Worm (Caenorhabditis elegans): ENCODE results near the gene Y57G11C.1131.
A peak's percentile ranks its signal among the peaks of the same experiment; 100 is the strongest.

The Y57G11C.1131 gene

DNA sequence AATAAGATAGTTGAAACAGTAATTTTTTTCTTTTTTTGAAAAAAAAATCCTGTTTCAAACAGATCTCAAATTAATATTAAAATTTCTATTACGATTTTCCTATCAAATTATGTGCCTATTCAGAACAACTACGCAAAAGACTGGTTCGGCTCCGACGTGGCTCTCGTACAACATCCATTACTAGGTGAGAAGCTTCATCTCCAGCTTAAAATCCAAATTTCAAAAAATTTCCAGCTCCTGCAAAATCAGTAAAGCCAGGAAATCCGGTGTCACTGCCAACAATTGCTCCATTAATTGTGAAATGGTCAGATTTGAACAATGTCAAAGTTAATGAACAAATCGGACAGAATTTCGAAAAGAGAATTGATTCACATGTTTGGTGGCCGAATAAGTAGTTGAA is 21.0 kb downstream of the Y57G11C.1131 start:
- TF ChIP-seq unc-39 (tag; optimal IDR thresholded peaks at IDR 0.05) = no peak
- TF ChIP-seq nhr-28 (tag; optimal IDR thresholded peaks at IDR 0.05) = no peak
- TF ChIP-seq ceh-82 (tag; optimal IDR thresholded peaks at IDR 0.05) = no peak
- no peak for TF ChIP-seq fkh-2 (tag; optimal IDR thresholded peaks at IDR 0.05)

DNA sequence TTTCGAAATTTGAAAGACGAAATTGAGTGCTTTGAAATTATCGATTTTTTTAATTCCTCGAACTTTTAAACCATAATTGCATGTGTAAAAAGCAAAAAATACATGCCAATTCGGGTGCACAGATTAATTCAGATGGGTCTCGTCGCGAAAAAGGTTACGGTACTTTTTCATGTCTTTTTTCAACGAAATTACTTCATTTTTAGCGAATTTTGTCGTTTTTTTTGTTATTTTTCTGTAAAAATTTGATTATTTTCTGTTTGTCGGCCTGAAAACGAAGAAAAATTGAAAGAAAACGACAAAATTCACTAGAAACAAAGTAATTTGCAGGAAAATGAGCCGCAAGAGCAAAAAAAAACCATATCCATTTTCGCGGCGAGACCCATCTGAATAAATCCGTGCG is 22.1 kb downstream of the Y57G11C.1131 start:
- TF ChIP-seq ceh-28 (tag; optimal IDR thresholded peaks at IDR 0.05) = peak; percentile 29
- no peak for TF ChIP-seq nfya-1 (tag; optimal IDR thresholded peaks at IDR 0.05; ENCODE audit: insufficient read depth)

DNA sequence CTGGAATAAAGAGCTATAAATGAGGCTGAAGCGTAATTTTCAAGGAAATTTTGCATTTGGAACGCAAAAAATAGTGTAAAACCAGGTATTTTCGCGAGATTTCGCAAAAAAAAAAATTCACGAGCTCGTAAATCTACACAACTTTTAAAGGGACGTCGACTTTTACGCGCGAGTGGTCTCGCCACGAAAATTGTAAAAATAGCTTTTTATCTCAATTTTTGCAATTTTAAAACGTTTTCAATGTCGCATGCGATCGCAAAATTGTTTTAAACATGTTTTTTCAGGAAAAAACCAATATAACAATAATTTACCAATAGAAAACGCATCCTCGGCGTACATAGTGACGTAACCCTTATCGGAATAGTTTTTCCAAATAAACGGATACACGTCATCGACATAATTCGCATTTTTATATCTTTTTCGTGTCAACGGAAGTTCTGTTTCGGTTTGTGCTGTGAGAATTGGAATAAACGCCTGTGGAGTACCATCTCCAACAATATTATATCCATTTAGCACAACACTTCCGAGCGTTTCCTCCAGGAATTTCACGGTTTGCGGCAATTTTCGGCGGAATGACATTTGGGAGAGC is 24.0 kb downstream of the Y57G11C.1131 start:
- TF ChIP-seq tbx-2 (tag; optimal IDR thresholded peaks at IDR 0.05) (no peak), nhr-23 (tag; optimal IDR thresholded peaks at IDR 0.05) (no peak), fkh-10 (GFP tag; optimal IDR thresholded peaks at IDR 0.05) (no peak), nhr-11 (tag; optimal IDR thresholded peaks at IDR 0.05) (no peak), pha-4 (tag; optimal IDR thresholded peaks at IDR 0.05) (peak; percentile 5), jun-1 (tag; optimal IDR thresholded peaks at IDR 0.05) (no peak), elt-3 (tag; optimal IDR thresholded peaks at IDR 0.05) (no peak), ceh-16 (tag; optimal IDR thresholded peaks at IDR 0.05) (no peak), aly-2 (tag; optimal IDR thresholded peaks at IDR 0.05) (peak; percentile 42), lin-15B (tag; optimal IDR thresholded peaks at IDR 0.05) (peak; percentile 12), R02D3.7 (tag; optimal IDR thresholded peaks at IDR 0.05) (peak; percentile 81)

DNA sequence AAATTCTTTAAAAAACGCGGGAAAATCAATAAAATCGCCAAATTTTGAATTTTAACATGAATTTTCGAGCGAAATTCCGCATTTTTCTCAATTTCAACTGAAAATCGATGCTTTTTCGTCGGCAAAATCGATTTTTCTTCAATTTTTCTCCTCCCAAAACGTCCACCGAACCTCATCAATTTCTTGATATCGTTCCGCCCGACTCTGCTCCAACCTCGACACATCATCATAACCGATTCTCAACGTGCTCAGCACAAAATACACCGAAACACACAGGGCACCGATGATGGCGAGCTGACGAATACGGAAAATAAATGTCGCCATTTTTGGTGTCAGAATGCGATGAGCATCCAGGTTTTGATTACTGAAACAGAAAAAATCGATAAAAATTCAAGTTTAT is 25.8 kb downstream of the Y57G11C.1131 start, which contains the start of gene Y41E3.1:
TSS of gene Y41E3.1 (minus strand) at position 324 of the 400 bp plus-strand sequence.
- TF ChIP-seq aly-2 (tag; optimal IDR thresholded peaks at IDR 0.05) (no peak), lin-15B (tag; optimal IDR thresholded peaks at IDR 0.05) (no peak), fkh-2 (tag; optimal IDR thresholded peaks at IDR 0.05) (no peak), unc-39 (tag; optimal IDR thresholded peaks at IDR 0.05) (no peak), nhr-25 (tag; optimal IDR thresholded peaks at IDR 0.05) (no peak), tbx-2 (tag; optimal IDR thresholded peaks at IDR 0.05) (no peak), snpc-4 (tag; optimal IDR thresholded peaks at IDR 0.05) (no peak), elt-2 (tag; optimal IDR thresholded peaks at IDR 0.05) (no peak), ceh-9 (tag; optimal IDR thresholded peaks at IDR 0.05) (no peak), ama-1 (optimal IDR thresholded peaks at IDR 0.05) (no peak), ceh-16 (tag; optimal IDR thresholded peaks at IDR 0.05) (no peak)

DNA sequence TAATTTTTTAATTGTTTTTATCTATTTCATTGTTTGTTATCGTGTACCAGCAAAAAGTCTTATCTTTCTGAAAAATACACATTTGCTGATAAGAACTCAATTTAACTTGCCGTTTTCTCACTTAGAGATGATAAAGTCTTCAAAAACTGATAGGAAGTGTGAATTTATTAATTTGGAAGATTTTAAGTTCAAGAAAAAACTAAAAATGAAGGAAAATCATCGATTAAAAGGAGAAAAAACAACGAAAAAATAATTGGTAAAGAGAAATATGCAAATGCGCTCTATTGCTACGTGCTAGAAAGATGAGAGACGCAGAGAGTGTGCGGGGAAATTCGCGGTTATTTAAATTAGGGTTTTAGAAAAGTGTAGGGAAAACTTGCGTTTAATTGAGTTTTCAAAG is 26.6 kb downstream of the Y57G11C.1131 start:
- TF ChIP-seq aly-2 (tag; optimal IDR thresholded peaks at IDR 0.05) (no peak), fkh-2 (tag; optimal IDR thresholded peaks at IDR 0.05) (no peak), nhr-23 (tag; optimal IDR thresholded peaks at IDR 0.05) (no peak), nhr-25 (tag; optimal IDR thresholded peaks at IDR 0.05) (peak; percentile 51), skn-1 (tag; optimal IDR thresholded peaks at IDR 0.05) (peak; percentile 19), mml-1 (tag; optimal IDR thresholded peaks at IDR 0.05) (no peak), snpc-4 (tag; optimal IDR thresholded peaks at IDR 0.05) (peak; percentile 87), ZK546.5 (tag; optimal IDR thresholded peaks at IDR 0.05) (no peak), zag-1 (tag; optimal IDR thresholded peaks at IDR 0.05) (no peak), ceh-82 (tag; optimal IDR thresholded peaks at IDR 0.05) (no peak), nhr-28 (tag; optimal IDR thresholded peaks at IDR 0.05) (no peak), hmg-11 (tag; optimal IDR thresholded peaks at IDR 0.05) (peak; percentile 62), nhr-77 (tag; optimal IDR thresholded peaks at IDR 0.05) (no peak), elt-1 (tag; optimal IDR thresholded peaks at IDR 0.05) (no peak), ceh-28 (tag; optimal IDR thresholded peaks at IDR 0.05) (no peak), nhr-237 (tag; optimal IDR thresholded peaks at IDR 0.05) (no peak), egl-5 (tag; optimal IDR thresholded peaks at IDR 0.05) (no peak), nhr-43 (tag; optimal IDR thresholded peaks at IDR 0.05; ENCODE audit: poor library complexity, severe bottlenecking) (no peak), ceh-9 (tag; optimal IDR thresholded peaks at IDR 0.05) (no peak), nhr-76 (tag; optimal IDR thresholded peaks at IDR 0.05) (no peak), fkh-10 (GFP tag; optimal IDR thresholded peaks at IDR 0.05) (peak; percentile 10), ama-1 (optimal IDR thresholded peaks at IDR 0.05) (no peak), ztf-4 (tag; optimal IDR thresholded peaks at IDR 0.05) (no peak), tbx-2 (tag; optimal IDR thresholded peaks at IDR 0.05) (no peak), nhr-12 (tag; optimal IDR thresholded peaks at IDR 0.05) (no peak), jun-1 (tag; optimal IDR thresholded peaks at IDR 0.05) (peak; percentile 26), ztf-11 (tag; optimal IDR thresholded peaks at IDR 0.05) (no peak), egl-27 (tag; optimal IDR thresholded peaks at IDR 0.05) (no peak), elt-2 (tag; optimal IDR thresholded peaks at IDR 0.05) (peak; percentile 97), fos-1 (tag; optimal IDR thresholded peaks at IDR 0.05) (no peak), lsy-12 (tag; optimal IDR thresholded peaks at IDR 0.05) (no peak), pqm-1 (tag; optimal IDR thresholded peaks at IDR 0.05) (peak; percentile 86), nfya-1 (tag; optimal IDR thresholded peaks at IDR 0.05; ENCODE audit: insufficient read depth) (peak; percentile 86), eor-1 (tag; optimal IDR thresholded peaks at IDR 0.05) (no peak), unc-39 (tag; optimal IDR thresholded peaks at IDR 0.05) (no peak), ceh-16 (tag; optimal IDR thresholded peaks at IDR 0.05) (no peak), unc-62 (GFP tag; optimal IDR thresholded peaks at IDR 0.05) (no peak), pha-4 (tag; optimal IDR thresholded peaks at IDR 0.05) (peak; percentile 74)
